Worm (Caenorhabditis elegans) whole organism, L1 larva: ENCODE results near the gene Y6D1A.1.

Experiments
- ceh-82 ChIP-seq, 3 experiments: fragments of 150-350 bp in 1 of 3; sonication (generic microtip) in 2 of 3; optimal IDR thresholded peaks; 2 replicates each; lab custom pipeline; 2014 to 2017; ENCODE audit warnings: missing biosample characterization in 3 of 3, missing genetic modification characterization in 3 of 3
- egl-13 ChIP-seq: sonication (generic microtip); optimal IDR thresholded peaks from 2 replicates; lab custom pipeline; 2016; ENCODE audit warnings: missing genotype, missing genetic modification reagents, missing genetic modification characterization, missing compliant biosample characterization
- lin-39 ChIP-seq: fragments of 150-350 bp; optimal IDR thresholded peaks from 2 replicates; lab custom pipeline; 2014; ENCODE audit warnings: missing biosample characterization, missing genetic modification reagents, missing genetic modification characterization
- mdl-1 ChIP-seq, 2 experiments: fragments of 150-350 bp; optimal IDR thresholded peaks; 2 replicates each; lab custom pipeline; 2014 to 2017; ENCODE audit warnings: missing biosample characterization in 2 of 2, missing genetic modification characterization in 2 of 2, inconsistent platforms in 1 of 2
- nhr-12 ChIP-seq: sonication (generic microtip); optimal IDR thresholded peaks from 2 replicates; lab custom pipeline; 2017; ENCODE audit warnings: missing biosample characterization, missing genetic modification characterization
- nhr-47 ChIP-seq: sonication (generic microtip); optimal IDR thresholded peaks from 2 replicates; lab custom pipeline; 2016; ENCODE audit warnings: mild to moderate bottlenecking, missing genetic modification characterization, moderate library complexity, missing compliant biosample characterization
- pqm-1 ChIP-seq: sonication (generic microtip); optimal IDR thresholded peaks from 3 replicates; lab custom pipeline; 2017; ENCODE audit warnings: missing biosample characterization, missing genetic modification characterization
- unc-62 ChIP-seq: fragments of 150-350 bp; optimal IDR thresholded peaks from 2 replicates; lab custom pipeline; 2014; ENCODE audit warnings: missing biosample characterization, missing genetic modification reagents, missing genetic modification characterization

DNA sequence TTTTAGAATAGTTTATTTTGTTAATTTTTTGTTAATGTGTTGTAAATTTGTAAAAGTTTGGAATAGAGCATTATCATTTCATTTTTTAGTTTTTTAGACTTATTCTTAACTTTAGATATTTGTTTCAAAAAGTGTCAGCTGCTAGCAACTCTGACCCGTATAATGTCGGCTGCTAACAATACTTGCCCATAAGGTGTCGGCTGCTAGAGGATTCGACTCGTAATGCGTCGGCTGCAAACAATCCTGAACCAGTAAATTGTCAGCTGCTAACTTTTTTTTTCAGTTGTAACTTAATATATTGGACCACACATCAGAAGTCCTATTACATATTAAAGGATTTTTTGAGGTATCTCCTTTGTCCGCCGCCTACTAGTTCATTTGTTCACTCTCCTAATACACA, 19.4 kb upstream of the Y6D1A.1 start:
- TF ChIP-seq mdl-1 (tag; optimal IDR thresholded peaks at IDR 0.05; lab: Kevin White, UChicago) (no peak), pqm-1 (tag; lab: Kevin White, UChicago) (no peak), egl-13 (tag; lab: Kevin White, UChicago) (no peak), lin-39 (no peak), nhr-12 (no peak), unc-62 (GFP tag; lab: Kevin White, UChicago) (no peak), ceh-82 (tag; optimal IDR thresholded peaks at IDR 0.05; lab: Kevin White, UChicago) (no peak), nhr-47 (tag; lab: Kevin White, UChicago) (no peak)
